Worm (Caenorhabditis elegans): ENCODE measurements around the gene F58H1.5.

DNA sequence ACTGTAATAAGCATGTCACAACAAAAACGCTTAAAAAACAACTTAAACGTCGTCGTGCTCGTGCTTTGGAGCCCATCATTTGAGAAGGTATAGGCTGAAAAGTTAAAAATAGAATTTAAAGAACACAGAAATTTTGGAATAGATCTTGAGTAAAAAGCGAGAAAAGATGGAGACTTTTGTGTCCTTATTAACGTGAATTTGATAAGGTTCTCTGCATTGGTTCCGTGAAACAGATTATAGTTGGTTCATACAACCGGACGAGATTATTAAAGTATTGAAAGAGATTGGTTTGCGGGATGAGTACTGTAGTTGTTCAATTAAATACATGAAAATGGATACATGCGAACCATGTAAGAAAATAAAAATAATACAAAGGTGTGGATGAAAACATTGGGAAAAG, 20.5 kb upstream of the F58H1.5 start, which contains the start of gene gpla-1:
- TF ChIP-seq ztf-11 (tag; optimal IDR thresholded peaks at IDR 0.05) (no peak), sptf-1 (tag; optimal IDR thresholded peaks at IDR 0.05) (no peak), elt-3 (tag; optimal IDR thresholded peaks at IDR 0.05) (no peak)

Measured in whole organism, mixed stage, embryonic.